Fruit fly (Drosophila melanogaster): ENCODE data around the gene CG43450.

DNA sequence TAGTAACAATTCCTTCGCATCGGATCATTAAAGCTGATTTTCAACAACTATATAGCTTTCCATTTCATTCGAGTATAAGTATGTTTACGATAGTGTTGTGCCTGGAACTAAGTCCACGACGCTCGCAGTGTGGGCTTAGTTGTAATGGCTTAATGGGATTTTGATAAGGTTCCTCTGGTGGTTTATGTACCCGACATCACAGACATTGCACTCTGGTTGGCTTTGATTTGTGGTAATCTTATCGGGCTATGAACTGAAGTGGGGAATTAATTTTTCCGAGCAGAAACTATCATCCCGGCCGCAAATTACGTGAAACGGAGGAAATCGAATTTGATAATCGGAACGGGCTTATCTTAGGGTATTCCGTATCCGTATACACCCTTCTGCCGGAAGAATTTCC, 16.5 kb downstream of the CG43450 start:
- TF ChIP-seq Pif1B (GFP tag; optimal IDR thresholded peaks at IDR 0.05) (no peak), CG32121 (GFP tag; IDR thresholded peaks at IDR 0.05) (no peak), Snoo (tag; optimal IDR thresholded peaks at IDR 0.05) (no peak), CG8301 (tag; optimal IDR thresholded peaks at IDR 0.05) (no peak), CG12605 (GFP tag; IDR thresholded peaks at IDR 0.05) (no peak), CG17806 (tag; optimal IDR thresholded peaks at IDR 0.05) (no peak), CG13204 (GFP tag; optimal IDR thresholded peaks at IDR 0.05) (no peak), EcR (GFP tag; optimal IDR thresholded peaks at IDR 0.05) (no peak), Pif1A (GFP tag; optimal IDR thresholded peaks at IDR 0.05) (no peak), CG34367 (tag; optimal IDR thresholded peaks at IDR 0.05) (no peak), D1 (tag; optimal IDR thresholded peaks at IDR 0.05) (no peak), CG15710 (tag; optimal IDR thresholded peaks at IDR 0.05) (no peak)
